Worm (Caenorhabditis elegans) whole organism, late embryonic: ENCODE measurements around the gene tebp-2.

ENCODE experiments used
- F13H6.1 ChIP-seq: sonication (generic microtip); optimal IDR thresholded peaks from 2 replicates; lab custom pipeline; 2016; ENCODE audit warnings: missing genetic modification characterization, missing compliant biosample characterization
- Y22D7AL.16 ChIP-seq: sonication (generic microtip); optimal IDR thresholded peaks from 2 replicates; lab custom pipeline; 2016; ENCODE audit warnings: missing genetic modification characterization, missing compliant biosample characterization
- ceh-48 ChIP-seq: sonication (generic microtip); optimal IDR thresholded peaks from 2 replicates; lab custom pipeline; 2016; ENCODE audit warnings: missing genetic modification characterization, inconsistent platforms, missing compliant biosample characterization
- dmd-4 ChIP-seq: sonication (generic microtip); optimal IDR thresholded peaks from 2 replicates; lab custom pipeline; 2016; ENCODE audit warnings: borderline replicate concordance, missing genetic modification characterization, missing compliant biosample characterization
- dve-1 ChIP-seq: sonication (generic microtip); optimal IDR thresholded peaks from 2 replicates; lab custom pipeline; 2017; ENCODE audit warnings: antibody characterized with exemption, mild to moderate bottlenecking, missing genetic modification characterization, missing compliant biosample characterization
- elt-2 ChIP-seq: sonication (generic microtip); optimal IDR thresholded peaks from 2 replicates; lab custom pipeline; 2016; ENCODE audit warnings: missing genetic modification reagents, missing genetic modification characterization, missing compliant biosample characterization
- ets-4 ChIP-seq: sonication (generic microtip); optimal IDR thresholded peaks from 2 replicates; lab custom pipeline; 2016; ENCODE audit warnings: missing genetic modification characterization, missing compliant biosample characterization
- fkh-10 ChIP-seq: fragments of 150-350 bp; optimal IDR thresholded peaks from 2 replicates; lab custom pipeline; 2014; ENCODE audit warnings: missing biosample characterization, missing genetic modification reagents, missing genetic modification characterization
- rnt-1 ChIP-seq: sonication (generic microtip); optimal IDR thresholded peaks from 2 replicates; lab custom pipeline; 2016; ENCODE audit warnings: missing genetic modification characterization, missing compliant biosample characterization
- tbx-7 ChIP-seq: sonication (generic microtip); optimal IDR thresholded peaks from 2 replicates; lab custom pipeline; 2016; ENCODE audit warnings: missing genotype, missing genetic modification characterization, missing compliant biosample characterization

DNA sequence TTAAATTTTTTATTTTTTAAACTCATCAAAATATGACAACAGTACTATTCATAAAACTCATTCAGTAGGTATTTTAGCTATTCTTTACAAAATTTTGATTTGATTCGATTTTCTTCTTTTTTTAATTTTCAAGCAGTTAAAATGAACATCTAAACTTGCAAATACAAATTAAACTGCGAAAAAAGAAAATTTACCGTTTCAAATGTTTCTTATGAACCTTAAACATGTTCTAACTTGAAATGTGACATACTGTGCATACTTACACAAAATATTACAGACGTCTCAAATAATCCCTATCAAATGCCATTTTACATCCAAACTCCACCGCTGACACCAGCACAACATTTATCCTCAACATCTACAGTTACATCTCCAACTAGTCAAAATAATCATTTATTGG is 43.0 kb downstream of the tebp-2 start, which contains the start of gene fkh-7:
- no peak for TF ChIP-seq dmd-4 (tag; lab: Kevin White, UChicago)
- TF ChIP-seq elt-2 (tag; lab: Kevin White, UChicago), result no peak
- TF ChIP-seq Y22D7AL.16 (tag; lab: Kevin White, UChicago), result no peak
- no peak for TF ChIP-seq dve-1
- TF ChIP-seq ceh-48, result no peak
- no peak for TF ChIP-seq rnt-1 (tag; lab: Kevin White, UChicago)
- TF ChIP-seq ets-4 (tag; lab: Kevin White, UChicago), result no peak
- no peak for TF ChIP-seq tbx-7 (tag; lab: Kevin White, UChicago)
- no peak for TF ChIP-seq fkh-10 (GFP tag; lab: Kevin White, UChicago)
- TF ChIP-seq F13H6.1, result no peak
